Fruit fly (Drosophila melanogaster) whole organism, embryonic: ENCODE measurements around the gene mTerf3.
A peak's percentile ranks its signal among the peaks of the same experiment; 100 is the strongest.

ENCODE experiments used
- Bdp1 ChIP-seq: fragments of 200-800 bp; sonication (Bioruptor generic); optimal IDR thresholded peaks from 3 replicates; lab custom pipeline; 2016; ENCODE audit warnings: missing biosample characterization, missing genetic modification characterization
- C15 ChIP-seq: fragments of 200-800 bp; sonication (Bioruptor generic); IDR thresholded peaks from 3 replicates; pipeline ENCODE4 v1.3.6; 2022; ENCODE audit warnings: missing biosample characterization, missing genetic modification characterization
- CG10147 ChIP-seq: fragments of 200-800 bp; sonication (Bioruptor generic); optimal IDR thresholded peaks from 2 replicates; lab custom pipeline; 2019; ENCODE audit warnings: missing biosample characterization, mild to moderate bottlenecking, missing genetic modification characterization, moderate library complexity
- CG10959 ChIP-seq: fragments of 200-800 bp; sonication (Bioruptor generic); IDR thresholded peaks from 2 replicates; pipeline ENCODE4 v1.3.6; 2022; ENCODE audit warnings: missing biosample characterization, missing genetic modification characterization
- CG11456 ChIP-seq: fragments of 200-800 bp; sonication (Bioruptor generic); IDR thresholded peaks from 3 replicates; pipeline ENCODE4 v1.3.6; 2022; ENCODE audit warnings: missing biosample characterization, missing genetic modification characterization
- CG13123 ChIP-seq: fragments of 200-800 bp; sonication (Bioruptor generic); optimal IDR thresholded peaks from 2 replicates; lab custom pipeline; 2016; ENCODE audit warnings: missing biosample characterization, missing genetic modification characterization
- CG13424 ChIP-seq: fragments of 200-800 bp; sonication (Bioruptor generic); optimal IDR thresholded peaks from 2 replicates; lab custom pipeline; 2019; ENCODE audit warnings: missing biosample characterization, mild to moderate bottlenecking, missing genetic modification characterization, moderate library complexity
- CG14860 ChIP-seq: fragments of 200-800 bp; sonication (Bioruptor generic); IDR thresholded peaks from 3 replicates; pipeline ENCODE4 v1.3.6; 2022; ENCODE audit warnings: missing biosample characterization, missing genetic modification characterization; ENCODE audit not compliant: partially characterized antibody
- CG15601 ChIP-seq: fragments of 200-800 bp; sonication (Bioruptor generic); optimal IDR thresholded peaks from 3 replicates; lab custom pipeline; 2019; ENCODE audit warnings: missing biosample characterization, mild to moderate bottlenecking, missing genetic modification characterization, moderate library complexity
- CG16813 ChIP-seq: fragments of 200-800 bp; sonication (Bioruptor generic); IDR thresholded peaks from 3 replicates; pipeline ENCODE4 v1.3.6; 2022; ENCODE audit warnings: missing biosample characterization, missing genetic modification characterization; ENCODE audit not compliant: partially characterized antibody
- CG17385 ChIP-seq: fragments of 200-800 bp; sonication (Bioruptor generic); optimal IDR thresholded peaks from 3 replicates; lab custom pipeline; 2018; ENCODE audit warnings: missing biosample characterization, mild to moderate bottlenecking, missing genetic modification characterization
- CG18764 ChIP-seq: fragments of 200-800 bp; sonication (Bioruptor generic); optimal IDR thresholded peaks from 3 replicates; lab custom pipeline; 2016; ENCODE audit warnings: missing biosample characterization, missing genetic modification characterization
- CG2120 ChIP-seq: fragments of 200-800 bp; sonication (Bioruptor generic); optimal IDR thresholded peaks from 3 replicates; lab custom pipeline; 2016; ENCODE audit warnings: missing biosample characterization, missing genetic modification characterization
- CG6654 ChIP-seq: fragments of 200-800 bp; sonication (Bioruptor generic); optimal IDR thresholded peaks from 2 replicates; lab custom pipeline; 2017; ENCODE audit warnings: missing biosample characterization, mild to moderate bottlenecking, missing genetic modification characterization
- CG6765 ChIP-seq: fragments of 200-800 bp; sonication (Bioruptor generic); optimal IDR thresholded peaks from 3 replicates; lab custom pipeline; 2017; ENCODE audit warnings: missing biosample characterization, mild to moderate bottlenecking, missing genetic modification characterization
- CG8290 ChIP-seq, 3 experiments: fragments of 200-800 bp; sonication (Bioruptor generic); optimal IDR thresholded peaks; 2 replicates each; lab custom pipeline; 2016 to 2019; ENCODE audit warnings: missing biosample characterization in 3 of 3, missing genetic modification characterization in 3 of 3, mild to moderate bottlenecking in 2 of 3, moderate library complexity in 1 of 3
- CG8944 ChIP-seq: fragments of 200-800 bp; sonication (Bioruptor generic); optimal IDR thresholded peaks from 3 replicates; lab custom pipeline; 2016; ENCODE audit warnings: missing biosample characterization, missing genetic modification characterization
- CG9727 ChIP-seq: fragments of 200-800 bp; sonication (Bioruptor generic); optimal IDR thresholded peaks from 3 replicates; lab custom pipeline; 2017; ENCODE audit warnings: missing biosample characterization, mild to moderate bottlenecking, missing genetic modification characterization
- CG9876 ChIP-seq: fragments of 200-800 bp; sonication (Bioruptor generic); optimal IDR thresholded peaks from 2 replicates; lab custom pipeline; 2016; ENCODE audit warnings: missing biosample characterization, missing genetic modification characterization
- Chrac-16 ChIP-seq: fragments of 200-800 bp; sonication (Bioruptor generic); optimal IDR thresholded peaks from 3 replicates; lab custom pipeline; 2016; ENCODE audit warnings: missing biosample characterization, missing genetic modification characterization
- D ChIP-seq, 2 experiments: fragments of 200-800 bp in 1 of 2; fragments of >200 bp in 1 of 2; sonication (Bioruptor generic) in 1 of 2; optimal IDR thresholded peaks; 2 replicates in 1 of 2; 3 replicates in 1 of 2; lab custom pipeline; 2017; ENCODE audit warnings: mild to moderate bottlenecking in 1 of 2, missing biosample characterization in 1 of 2, missing genetic modification characterization in 1 of 2, missing genetic modification reagents in 1 of 2
- Ets97D ChIP-seq: fragments of 200-800 bp; sonication (Bioruptor generic); optimal IDR thresholded peaks from 3 replicates; lab custom pipeline; 2016; ENCODE audit warnings: missing biosample characterization, missing genetic modification characterization
- HHEX ChIP-seq: fragments of 200-800 bp; sonication (Bioruptor generic); optimal IDR thresholded peaks from 3 replicates; lab custom pipeline; 2017; ENCODE audit warnings: missing biosample characterization, mild to moderate bottlenecking, missing genetic modification characterization, missing genetic modification reagents
- HLH54F ChIP-seq: fragments of 200-800 bp; sonication (Bioruptor generic); optimal IDR thresholded peaks from 3 replicates; lab custom pipeline; 2016; ENCODE audit warnings: missing biosample characterization, missing genetic modification characterization
- Mes4 ChIP-seq: fragments of 200-800 bp; sonication (Bioruptor generic); optimal IDR thresholded peaks from 2 replicates; lab custom pipeline; 2016; ENCODE audit warnings: missing biosample characterization, missing genetic modification characterization
- NK7.1 ChIP-seq: fragments of 200-800 bp; sonication (Bioruptor generic); optimal IDR thresholded peaks from 3 replicates; lab custom pipeline; 2016; ENCODE audit warnings: missing biosample characterization, missing genetic modification characterization
- PHDP ChIP-seq: fragments of 200-800 bp; sonication (Bioruptor generic); optimal IDR thresholded peaks from 3 replicates; lab custom pipeline; 2018; ENCODE audit warnings: missing biosample characterization, mild to moderate bottlenecking, missing genetic modification characterization, moderate library complexity
- Ptx1 ChIP-seq: fragments of 200-800 bp; sonication (Bioruptor generic); IDR thresholded peaks from 2 replicates; pipeline ENCODE4 v1.3.6; 2022; ENCODE audit warnings: missing biosample characterization, missing genetic modification characterization
- Xbp1 ChIP-seq: fragments of 200-800 bp; sonication (Bioruptor generic); optimal IDR thresholded peaks from 3 replicates; lab custom pipeline; 2016; ENCODE audit warnings: missing biosample characterization, mild to moderate bottlenecking, missing genetic modification characterization
- ap ChIP-seq: fragments of 200-800 bp; sonication (Bioruptor generic); IDR thresholded peaks from 2 replicates; pipeline ENCODE4 v1.3.6; 2022; ENCODE audit warnings: missing biosample characterization, missing genetic modification characterization
- ato ChIP-seq: fragments of 200-800 bp; sonication (Bioruptor generic); IDR thresholded peaks from 2 replicates; pipeline ENCODE4 v1.3.6; 2022; ENCODE audit warnings: missing biosample characterization, missing genetic modification characterization; ENCODE audit not compliant: partially characterized antibody
- bigmax ChIP-seq: fragments of 200-800 bp; sonication (Bioruptor generic); optimal IDR thresholded peaks from 2 replicates; lab custom pipeline; 2018; ENCODE audit warnings: missing biosample characterization, mild to moderate bottlenecking, missing genetic modification characterization
- br ChIP-seq: fragments of >200 bp; optimal IDR thresholded peaks from 2 replicates; lab custom pipeline; 2017
- dmrt99B ChIP-seq: fragments of 200-800 bp; sonication (Bioruptor generic); optimal IDR thresholded peaks from 2 replicates; lab custom pipeline; 2018; ENCODE audit warnings: missing biosample characterization, mild to moderate bottlenecking, missing genetic modification characterization, moderate library complexity
- dpn ChIP-seq, 2 experiments: fragments of 200-800 bp; sonication (Bioruptor generic); optimal IDR thresholded peaks; 3 replicates each; lab custom pipeline; 2016; ENCODE audit warnings: missing biosample characterization in 2 of 2, missing genetic modification characterization in 2 of 2
- emc ChIP-seq: fragments of 200-800 bp; sonication (Bioruptor generic); optimal IDR thresholded peaks from 2 replicates; lab custom pipeline; 2016; ENCODE audit warnings: missing biosample characterization, missing genetic modification characterization
- fd102C ChIP-seq: fragments of 200-800 bp; sonication (Bioruptor generic); optimal IDR thresholded peaks from 2 replicates; lab custom pipeline; 2018; ENCODE audit warnings: missing biosample characterization, mild to moderate bottlenecking, missing genetic modification characterization, moderate library complexity
- hth ChIP-seq: fragments of >200 bp; optimal IDR thresholded peaks from 2 replicates; lab custom pipeline; 2017; ENCODE audit warnings: inconsistent platforms
- jigr1 ChIP-seq: fragments of 200-800 bp; sonication (Bioruptor generic); IDR thresholded peaks from 3 replicates; pipeline ENCODE4 v1.3.6; 2022; ENCODE audit warnings: missing biosample characterization, missing genetic modification characterization
- kay ChIP-seq: fragments of 200-800 bp; sonication (Bioruptor generic); optimal IDR thresholded peaks from 2 replicates; lab custom pipeline; 2016; ENCODE audit warnings: missing biosample characterization, missing genetic modification characterization
- knrl ChIP-seq: fragments of 200-800 bp; sonication (Bioruptor generic); IDR thresholded peaks from 3 replicates; pipeline ENCODE4 v1.3.6; 2022; ENCODE audit warnings: missing biosample characterization, missing genetic modification characterization; ENCODE audit not compliant: partially characterized antibody
- oc ChIP-seq: fragments of 200-800 bp; sonication (Bioruptor generic); optimal IDR thresholded peaks from 2 replicates; lab custom pipeline; 2018; ENCODE audit warnings: missing biosample characterization, mild to moderate bottlenecking, missing genetic modification characterization, moderate library complexity
- pan ChIP-seq, 4 experiments: fragments of >200 bp in 3 of 4; fragments of 200-800 bp in 1 of 4; sonication (Bioruptor generic) in 1 of 4; optimal IDR thresholded peaks in 3 of 4; IDR thresholded peaks in 1 of 4; 2 replicates each; pipeline versions ENCODE4 v1.3.6 to Lab custom; 2017 to 2022; ENCODE audit warnings: missing biosample characterization in 2 of 4, missing genetic modification characterization in 2 of 4, mixed read lengths in 1 of 4
- phol ChIP-seq: fragments of 200-800 bp; sonication (Bioruptor generic); optimal IDR thresholded peaks from 3 replicates; lab custom pipeline; 2018; ENCODE audit warnings: missing biosample characterization, mild to moderate bottlenecking, missing genetic modification characterization, moderate library complexity
- sug ChIP-seq: fragments of 200-800 bp; optimal IDR thresholded peaks from 2 replicates; lab custom pipeline; 2019; ENCODE audit warnings: missing biosample characterization, mild to moderate bottlenecking, missing genetic modification characterization, moderate library complexity
- toy ChIP-seq: fragments of 200-800 bp; sonication (Bioruptor generic); IDR thresholded peaks from 2 replicates; pipeline ENCODE4 v1.3.6; 2022; ENCODE audit warnings: missing biosample characterization, missing genetic modification characterization
- twi ChIP-seq: fragments of 200-800 bp; optimal IDR thresholded peaks from 2 replicates; lab custom pipeline; 2019; ENCODE audit warnings: missing biosample characterization, mild to moderate bottlenecking, missing genetic modification characterization, moderate library complexity
- unpg ChIP-seq: fragments of 200-800 bp; sonication (Bioruptor generic); optimal IDR thresholded peaks from 3 replicates; lab custom pipeline; 2018; ENCODE audit warnings: missing biosample characterization, mild to moderate bottlenecking, missing genetic modification characterization, moderate library complexity
- zfh1 ChIP-seq: fragments of 200-800 bp; sonication (Bioruptor generic); IDR thresholded peaks from 3 replicates; pipeline ENCODE4 v1.3.6; 2022; ENCODE audit warnings: missing biosample characterization, missing genetic modification characterization

Gene mTerf3

dm6 chr3L:20517179-20517834 lies 3.3 kb downstream of the mTerf3 start (continued):
- TF ChIP-seq CG13424 (tag; lab: Kevin White, UChicago) (no peak), CG2120 (GFP tag; lab: Kevin White, UChicago) (no peak), fd102C (GFP tag; lab: Kevin White, UChicago) (no peak), pan (optimal IDR thresholded peaks at IDR 0.05; lab: Kevin White, UChicago) (no peak), pan (GFP tag; optimal IDR thresholded peaks at IDR 0.05 in 1 of 2, IDR thresholded peaks at IDR 0.05 in 1 of 2) (no peak), unpg (GFP tag; lab: Kevin White, UChicago) (no peak), sug (tag; lab: Kevin White, UChicago) (no peak), Bdp1 (GFP tag; lab: Kevin White, UChicago) (no peak), oc (tag; lab: Kevin White, UChicago) (no peak), bigmax (GFP tag; lab: Kevin White, UChicago) (no peak), dmrt99B (tag; lab: Kevin White, UChicago) (no peak), CG10147 (GFP tag; lab: Kevin White, UChicago) (no peak), CG8290 (GFP tag; optimal IDR thresholded peaks at IDR 0.05; lab: Kevin White, UChicago) (no peak), CG8290 (tag; optimal IDR thresholded peaks at IDR 0.05; lab: Kevin White, UChicago) (peak; percentile 3 to 39), CG10959 (no peak), CG16813 (GFP tag; lab: Robert Waterston, UW) (0 out of 3 replicates have a peak, but pooled peaks have one; percentile 28), Mes4 (GFP tag; lab: Kevin White, UChicago) (no peak), PHDP (tag; lab: Kevin White, UChicago) (no peak), twi (tag; lab: Kevin White, UChicago) (no peak), ap (no peak), D (optimal IDR thresholded peaks at IDR 0.05; lab: Kevin White, UChicago) (peak; percentile 74), D (GFP tag; optimal IDR thresholded peaks at IDR 0.05; lab: Kevin White, UChicago) (no peak), CG17385 (no peak), Ptx1 (GFP tag; lab: Robert Waterston, UW) (no peak), ato (peak; percentile 45; the same call in 1 of the 2 replicates), HHEX (no peak), CG14860 (no peak), jigr1 (GFP tag; lab: Robert Waterston, UW) (no peak), hth (no peak), dpn (GFP tag; optimal IDR thresholded peaks at IDR 0.05; lab: Kevin White, UChicago) (no peak), br (no peak), HLH54F (no peak), CG9876 (no peak), CG6765 (no peak), NK7.1 (GFP tag; lab: Kevin White, UChicago) (no peak), CG9727 (GFP tag; lab: Kevin White, UChicago) (no peak), CG11456 (no peak), C15 (GFP tag; lab: Robert Waterston, UW) (no peak), CG6654 (GFP tag; lab: Kevin White, UChicago) (no peak), knrl (GFP tag; lab: Robert Waterston, UW) (no peak), emc (GFP tag; lab: Kevin White, UChicago) (no peak), Chrac-16 (no peak), CG18764 (GFP tag; lab: Kevin White, UChicago) (no peak), CG8944 (GFP tag; lab: Kevin White, UChicago) (no peak), phol (tag; lab: Kevin White, UChicago) (no peak), CG15601 (tag; lab: Kevin White, UChicago) (no peak), toy (GFP tag; lab: Robert Waterston, UW) (no peak), Xbp1 (GFP tag; lab: Kevin White, UChicago) (no peak), kay (peak; percentile 73), Ets97D (GFP tag; lab: Kevin White, UChicago) (no peak), CG13123 (no peak), zfh1 (no peak)
